Worm (Caenorhabditis elegans): ENCODE data around the gene Y53F4B.27.

Gene Y53F4B.27

ce11 chrII:15195346-15195745, 49.7 kb downstream of the Y53F4B.27 start:
- TF ChIP-seq K02D7.2 (tag; optimal IDR thresholded peaks at IDR 0.05): no peak
- no peak for TF ChIP-seq mec-3 (tag; optimal IDR thresholded peaks at IDR 0.05; ENCODE audit: borderline replicate concordance)
- no peak for TF ChIP-seq ceh-34 (tag; optimal IDR thresholded peaks at IDR 0.05)
- no peak for TF ChIP-seq ceh-30 (tag; optimal IDR thresholded peaks at IDR 0.05)
- no peak for TF ChIP-seq ztf-16 (tag; optimal IDR thresholded peaks at IDR 0.05)
- no peak for TF ChIP-seq lin-11 (tag; optimal IDR thresholded peaks at IDR 0.05)

ce11 chrII:15196433-15196832, 50.7 kb downstream of the Y53F4B.27 start, which contains the start of gene spsb-1:
Gene spsb-1 (plus strand): TSS chrII:15196733.
- TF ChIP-seq gmeb-2 (tag; optimal IDR thresholded peaks at IDR 0.05): no peak
- TF ChIP-seq pag-3 (tag; optimal IDR thresholded peaks at IDR 0.05; ENCODE audit: borderline replicate concordance): no peak
- TF ChIP-seq hlh-13 (GFP tag; optimal IDR thresholded peaks at IDR 0.05): no peak
- no peak for TF ChIP-seq hlh-6 (tag; optimal IDR thresholded peaks at IDR 0.05)
- no peak for TF ChIP-seq dve-1 (tag; optimal IDR thresholded peaks at IDR 0.05)
- no peak for TF ChIP-seq ceh-24 (tag; optimal IDR thresholded peaks at IDR 0.05)
- no peak for TF ChIP-seq pha-2 (tag; optimal IDR thresholded peaks at IDR 0.05)
- TF ChIP-seq npax-4 (tag; optimal IDR thresholded peaks at IDR 0.05): no peak

DNA sequence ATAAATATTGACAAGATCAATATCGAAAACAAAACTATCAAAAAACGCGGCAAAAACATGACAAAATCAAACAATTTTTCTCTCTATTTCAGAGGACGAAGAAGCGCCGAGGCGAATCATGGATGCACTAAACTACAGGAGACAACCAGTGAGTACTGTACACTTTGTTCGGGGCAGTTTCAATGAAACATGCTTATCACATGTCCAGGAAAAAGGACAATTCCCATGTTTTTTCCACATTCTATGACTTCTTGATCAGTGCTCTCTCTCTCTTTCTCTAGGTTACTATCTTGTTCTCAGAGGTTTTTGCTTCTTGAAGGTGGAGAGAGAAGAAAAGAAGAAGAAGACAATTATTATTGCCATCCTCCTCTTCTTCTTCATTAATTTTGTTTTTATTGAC, 51.8 kb downstream of the Y53F4B.27 start:
- no peak for TF ChIP-seq ceh-48 (tag; optimal IDR thresholded peaks at IDR 0.05)
- no peak for TF ChIP-seq sox-2 (GFP tag; IDR thresholded peaks at IDR 0.05)
- TF ChIP-seq sox-4 (tag; optimal IDR thresholded peaks at IDR 0.05): no peak
- TF ChIP-seq eyg-1 (tag; optimal IDR thresholded peaks at IDR 0.05): no peak
- no peak for TF ChIP-seq fkh-10 (GFP tag; optimal IDR thresholded peaks at IDR 0.05)
- no peak for TF ChIP-seq zip-5 (tag; optimal IDR thresholded peaks at IDR 0.05)
- no peak for TF ChIP-seq madf-2 (tag; optimal IDR thresholded peaks at IDR 0.05)
- no peak for TF ChIP-seq ceh-45 (GFP tag; IDR thresholded peaks at IDR 0.05)
- no peak for TF ChIP-seq unc-55 (GFP tag; optimal IDR thresholded peaks at IDR 0.05)
- no peak for TF ChIP-seq ama-1 (optimal IDR thresholded peaks at IDR 0.05)
- TF ChIP-seq K02D7.2 (tag; optimal IDR thresholded peaks at IDR 0.05): no peak
- TF ChIP-seq dve-1 (tag; optimal IDR thresholded peaks at IDR 0.05): no peak
- TF ChIP-seq tbx-2 (tag; optimal IDR thresholded peaks at IDR 0.05): no peak
- no peak for TF ChIP-seq ahr-1 (tag; optimal IDR thresholded peaks at IDR 0.05)
- no peak for TF ChIP-seq ceh-22 (tag; optimal IDR thresholded peaks at IDR 0.05)
- no peak for TF ChIP-seq mec-3 (tag; optimal IDR thresholded peaks at IDR 0.05; ENCODE audit: borderline replicate concordance)
- no peak for TF ChIP-seq pros-1 (tag; optimal IDR thresholded peaks at IDR 0.05)
- TF ChIP-seq ceh-6 (GFP tag; optimal IDR thresholded peaks at IDR 0.05): no peak
- TF ChIP-seq pha-2 (tag; optimal IDR thresholded peaks at IDR 0.05): no peak
